Worm (Caenorhabditis elegans) whole organism, L4 larva: ENCODE data around the gene F53F4.1.

Source experiments
- Y5F2A.4 ChIP-seq: fragments of 200-800 bp; sonication (Bioruptor generic); optimal IDR thresholded peaks from 2 replicates; lab custom pipeline; 2018; ENCODE audit warnings: mild to moderate bottlenecking, missing genetic modification characterization, missing compliant biosample characterization
- aha-1 ChIP-seq: fragments of 150-350 bp; peaks from one replicate; lab custom pipeline; 2014; ENCODE audit warnings: missing biosample characterization, missing genetic modification characterization
- ama-1 ChIP-seq: fragments of 150-350 bp; optimal IDR thresholded peaks from 2 replicates; lab custom pipeline; 2014; ENCODE audit warnings: inconsistent platforms, mixed read lengths
- ceh-28 ChIP-seq: fragments of 150-350 bp; optimal IDR thresholded peaks from 2 replicates; lab custom pipeline; 2014; ENCODE audit warnings: missing biosample characterization, missing genetic modification reagents, missing genetic modification characterization
- ceh-32 ChIP-seq: sonication (generic microtip); optimal IDR thresholded peaks from 2 replicates; lab custom pipeline; 2016; ENCODE audit warnings: mild to moderate bottlenecking, missing genetic modification characterization, missing compliant biosample characterization; ENCODE audit not compliant: poor library complexity
- cey-2 ChIP-seq: sonication (generic microtip); optimal IDR thresholded peaks from 3 replicates; lab custom pipeline; 2017; ENCODE audit warnings: missing genetic modification characterization, mild to moderate bottlenecking, missing compliant biosample characterization, antibody characterized with exemption, borderline replicate concordance; ENCODE audit not compliant: insufficient read depth
- ctbp-1 ChIP-seq: fragments of 200-800 bp; sonication (Bioruptor generic); IDR thresholded peaks from 2 replicates; pipeline ENCODE4 v1.3.6; 2022; ENCODE audit warnings: missing genetic modification reagents, missing genetic modification characterization, missing compliant biosample characterization
- daf-16 ChIP-seq, 3 experiments: sonication (generic microtip); optimal IDR thresholded peaks; 2 replicates each; lab custom pipeline; 2016 to 2017; ENCODE audit warnings: missing genetic modification characterization in 3 of 3, missing genetic modification reagents in 3 of 3, mild to moderate bottlenecking in 2 of 3, missing compliant biosample characterization in 2 of 3, missing biosample characterization in 1 of 3, moderate library complexity in 1 of 3
- dmd-6 ChIP-seq: fragments of 200-800 bp; sonication (Bioruptor generic); IDR thresholded peaks from 2 replicates; pipeline ENCODE4 v1.3.6; 2022; ENCODE audit warnings: missing genetic modification reagents, missing genetic modification characterization, missing compliant biosample characterization
- dmd-9 ChIP-seq: fragments of 200-800 bp; sonication (Bioruptor generic); IDR thresholded peaks from 2 replicates; pipeline ENCODE4 v1.3.6; 2022; ENCODE audit warnings: missing genetic modification reagents, missing genetic modification characterization, missing compliant biosample characterization
- dve-1 ChIP-seq: sonication (generic microtip); optimal IDR thresholded peaks from 2 replicates; lab custom pipeline; 2017; ENCODE audit warnings: antibody characterized with exemption, mild to moderate bottlenecking, missing genetic modification characterization, missing compliant biosample characterization; ENCODE audit not compliant: insufficient read depth
- egl-43 ChIP-seq: fragments of 200-800 bp; sonication (Bioruptor generic); IDR thresholded peaks from 2 replicates; pipeline ENCODE4 v1.3.6; 2022; ENCODE audit warnings: missing genetic modification reagents, missing genetic modification characterization, missing compliant biosample characterization
- fos-1 ChIP-seq: fragments of 150-350 bp; optimal IDR thresholded peaks from 2 replicates; lab custom pipeline; 2014; ENCODE audit warnings: missing biosample characterization, missing genetic modification characterization
- gei-8 ChIP-seq: fragments of 200-800 bp; sonication (Bioruptor generic); optimal IDR thresholded peaks from 2 replicates; lab custom pipeline; 2018; ENCODE audit warnings: mild to moderate bottlenecking, missing genetic modification characterization, missing compliant biosample characterization
- hlh-11 ChIP-seq: fragments of 200-800 bp; sonication (Bioruptor generic); optimal IDR thresholded peaks from 2 replicates; lab custom pipeline; 2018; ENCODE audit warnings: mild to moderate bottlenecking, missing genetic modification characterization, missing compliant biosample characterization
- hlh-30 ChIP-seq: sonication (generic microtip); optimal IDR thresholded peaks from 2 replicates; lab custom pipeline; 2017; ENCODE audit warnings: antibody characterized with exemption, mild to moderate bottlenecking, missing genetic modification characterization, missing compliant biosample characterization; ENCODE audit not compliant: insufficient read depth
- lim-7 ChIP-seq: fragments of 200-800 bp; sonication (Bioruptor generic); IDR thresholded peaks from 2 replicates; pipeline ENCODE4 v1.3.6; 2022; ENCODE audit warnings: missing genetic modification characterization, missing compliant biosample characterization
- lin-13 ChIP-seq: fragments of 150-350 bp; optimal IDR thresholded peaks from 2 replicates; lab custom pipeline; 2014; ENCODE audit warnings: missing biosample characterization, missing genetic modification reagents, missing genetic modification characterization
- lin-29 ChIP-seq: fragments of 200-800 bp; sonication (Bioruptor generic); IDR thresholded peaks from 2 replicates; pipeline ENCODE4 v1.3.6; 2022; ENCODE audit warnings: missing genetic modification reagents, missing genetic modification characterization, missing compliant biosample characterization
- lin-38 ChIP-seq: fragments of 200-800 bp; sonication (Bioruptor generic); IDR thresholded peaks from 2 replicates; pipeline ENCODE4 v1.3.6; 2022; ENCODE audit warnings: missing genetic modification reagents, missing genetic modification characterization, missing compliant biosample characterization
- lin-39 ChIP-seq: fragments of 150-350 bp; optimal IDR thresholded peaks from 2 replicates; lab custom pipeline; 2014; ENCODE audit warnings: missing biosample characterization, missing genetic modification reagents, missing genetic modification characterization
- madf-5 ChIP-seq, 2 experiments: fragments of 200-800 bp; sonication (Bioruptor generic); IDR thresholded peaks; 2 replicates each; pipeline ENCODE4 v1.3.6; 2022; ENCODE audit warnings: missing compliant biosample characterization in 2 of 2, missing genetic modification characterization in 2 of 2
- madf-9 ChIP-seq: fragments of 200-800 bp; sonication (Bioruptor generic); conservative IDR thresholded peaks from 2 replicates; pipeline ENCODE4 v1.3.6; 2022; ENCODE audit warnings: missing genetic modification reagents, missing genetic modification characterization, missing compliant biosample characterization
- mep-1 ChIP-seq: fragments of 150-350 bp; sonication (generic microtip); optimal IDR thresholded peaks from 3 replicates; lab custom pipeline; 2014; ENCODE audit warnings: missing biosample characterization, missing genetic modification characterization
- mes-2 ChIP-seq: sonication (generic microtip); optimal IDR thresholded peaks from 2 replicates; lab custom pipeline; 2016; ENCODE audit warnings: missing genotype, mild to moderate bottlenecking, missing genetic modification characterization, missing compliant biosample characterization; ENCODE audit not compliant: poor library complexity, severe bottlenecking
- nhr-111 ChIP-seq: fragments of 200-800 bp; sonication (Bioruptor generic); optimal IDR thresholded peaks from 2 replicates; lab custom pipeline; 2018; ENCODE audit warnings: mild to moderate bottlenecking, missing genetic modification characterization, missing compliant biosample characterization
- nhr-237 ChIP-seq: sonication (generic microtip); optimal IDR thresholded peaks from 2 replicates; lab custom pipeline; 2017; ENCODE audit warnings: missing biosample characterization, missing genetic modification characterization
- nhr-25 ChIP-seq: sonication (generic microtip); optimal IDR thresholded peaks from 2 replicates; lab custom pipeline; 2017; ENCODE audit warnings: missing genetic modification characterization, mild to moderate bottlenecking, missing compliant biosample characterization, antibody characterized with exemption, moderate library complexity, borderline replicate concordance; ENCODE audit not compliant: insufficient read depth
- nhr-28 ChIP-seq: fragments of 150-350 bp; optimal IDR thresholded peaks from 2 replicates; lab custom pipeline; 2014; ENCODE audit warnings: missing biosample characterization, missing genetic modification characterization
- nhr-48 ChIP-seq: sonication (generic microtip); optimal IDR thresholded peaks from 2 replicates; lab custom pipeline; 2016; ENCODE audit warnings: mild to moderate bottlenecking, missing genetic modification characterization, missing compliant biosample characterization
- nhr-6 ChIP-seq: fragments of 150-350 bp; optimal IDR thresholded peaks from 2 replicates; lab custom pipeline; 2014; ENCODE audit warnings: missing biosample characterization, missing genetic modification characterization
- nhr-76 ChIP-seq: fragments of 150-350 bp; optimal IDR thresholded peaks from 2 replicates; lab custom pipeline; 2014; ENCODE audit warnings: missing biosample characterization, missing genetic modification characterization
- pha-4 ChIP-seq, 2 experiments: fragments of 150-350 bp in 1 of 2; fragments of 200-800 bp in 1 of 2; sonication (Bioruptor generic) in 1 of 2; IDR thresholded peaks in 1 of 2; optimal IDR thresholded peaks in 1 of 2; 2 replicates each; pipeline versions ENCODE4 v1.3.6 to Lab custom; 2014 to 2022; ENCODE audit warnings: missing genetic modification characterization in 2 of 2, missing genetic modification reagents in 2 of 2, missing biosample characterization in 1 of 2, missing compliant biosample characterization in 1 of 2
- php-3 ChIP-seq: fragments of 200-800 bp; sonication (Bioruptor generic); IDR thresholded peaks from 2 replicates; pipeline ENCODE4 v1.3.6; 2022; ENCODE audit warnings: missing genetic modification reagents, missing genetic modification characterization, missing compliant biosample characterization
- pqm-1 ChIP-seq: sonication (generic microtip); optimal IDR thresholded peaks from 2 replicates; lab custom pipeline; 2017; ENCODE audit warnings: missing biosample characterization, missing genetic modification characterization
- set-16 ChIP-seq: fragments of 200-800 bp; sonication (Bioruptor generic); IDR thresholded peaks from 2 replicates; pipeline ENCODE4 v1.3.6; 2022; ENCODE audit warnings: missing genetic modification reagents, missing genetic modification characterization, missing compliant biosample characterization
- snpc-4 ChIP-seq: fragments of 150-350 bp; optimal IDR thresholded peaks from 2 replicates; lab custom pipeline; 2014; ENCODE audit warnings: missing biosample characterization, missing genetic modification characterization
- unc-62 ChIP-seq, 3 experiments: fragments of 150-350 bp in 1 of 3; sonication (generic microtip); optimal IDR thresholded peaks in 2 of 3; peaks in 1 of 3; 1 replicate in 1 of 3; 2 replicates in 2 of 3; lab custom pipeline; 2014 to 2017; ENCODE audit warnings: missing biosample characterization in 3 of 3, missing genetic modification characterization in 3 of 3, missing genetic modification reagents in 3 of 3, missing genotype in 1 of 3
- vab-7 ChIP-seq: fragments of 200-800 bp; sonication (Bioruptor generic); IDR thresholded peaks from 2 replicates; pipeline ENCODE4 v1.3.6; 2022; ENCODE audit warnings: missing genetic modification reagents, missing genetic modification characterization, missing compliant biosample characterization
- zfp-3 ChIP-seq: fragments of 200-800 bp; sonication (Bioruptor generic); conservative IDR thresholded peaks from 2 replicates; pipeline ENCODE4 v1.3.6; 2022; ENCODE audit warnings: missing genetic modification reagents, missing genetic modification characterization, missing compliant biosample characterization

Gene F53F4.1

DNA sequence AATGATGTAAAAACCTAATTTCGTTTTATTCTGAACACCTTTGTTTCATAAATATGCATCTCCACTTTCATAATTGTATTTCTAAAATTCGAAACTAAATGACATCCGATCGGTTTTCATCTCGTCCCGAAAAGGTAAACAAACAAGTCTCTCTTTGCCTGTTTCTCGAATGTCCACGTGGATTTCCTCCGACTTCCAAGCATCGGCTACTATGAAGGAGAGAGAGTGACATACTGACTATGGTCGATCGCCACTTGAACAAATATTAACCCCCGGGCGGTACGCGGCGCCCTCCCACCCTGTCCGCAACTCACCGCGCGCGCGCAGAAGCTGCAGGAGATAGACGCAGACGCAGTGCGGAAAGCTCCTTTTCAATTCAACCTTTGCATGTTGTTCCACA is 8.7 kb upstream of the F53F4.1 start:
- TF ChIP-seq madf-9 (GFP tag; lab: Robert Waterston, UW) (0 out of 2 replicates have a peak, but pooled peaks have one; percentile 28), nhr-6 (tag; lab: Kevin White, UChicago) (peak; percentile 10), fos-1 (tag; lab: Kevin White, UChicago) (no peak)

DNA sequence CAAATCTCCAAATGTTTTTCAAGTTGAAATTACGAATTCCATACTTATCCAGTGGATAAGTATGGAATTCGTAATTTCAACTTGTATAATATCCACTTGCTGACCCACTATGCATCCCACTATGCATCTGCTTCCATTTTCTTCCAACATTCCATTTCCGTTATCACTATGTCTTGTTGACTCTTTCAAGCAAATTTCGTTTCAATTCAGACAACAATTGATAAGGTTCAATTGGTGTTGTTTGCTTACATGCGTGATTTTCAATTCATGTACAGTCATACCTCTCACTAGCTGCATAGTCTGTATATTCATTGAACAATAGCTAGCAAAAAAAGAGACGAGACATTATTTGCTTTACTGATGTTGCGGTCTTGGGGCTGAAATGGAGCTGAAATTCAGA is 7.8 kb upstream of the F53F4.1 start:
- no peak for TF ChIP-seq madf-5 (GFP tag; IDR thresholded peaks at IDR 0.05; lab: Robert Waterston, UW)
- peak; percentile 31 for TF ChIP-seq hlh-30 (tag; lab: Kevin White, UChicago)
- no peak for TF ChIP-seq mes-2 (tag; lab: Kevin White, UChicago)
- TF ChIP-seq lin-29 (GFP tag; lab: Robert Waterston, UW): no peak
- TF ChIP-seq fos-1 (tag; lab: Kevin White, UChicago): no peak
- peak; percentile 52 for TF ChIP-seq nhr-28
- peak; percentile 0 for TF ChIP-seq aha-1
- TF ChIP-seq nhr-111 (GFP tag; lab: Kevin White, UChicago): no peak
- TF ChIP-seq egl-43 (GFP tag; lab: Robert Waterston, UW): no peak
- no peak for TF ChIP-seq mep-1 (tag; lab: Kevin White, UChicago)
- peak; percentile 66 for TF ChIP-seq pqm-1 (tag; lab: Kevin White, UChicago)
- peak; percentile 34 for TF ChIP-seq hlh-11 (tag; lab: Kevin White, UChicago)
- no peak for TF ChIP-seq vab-7 (GFP tag; lab: Robert Waterston, UW)
- TF ChIP-seq nhr-6 (tag; lab: Kevin White, UChicago): peak; percentile 36
- no peak for TF ChIP-seq daf-16 (GFP tag; optimal IDR thresholded peaks at IDR 0.05; lab: Kevin White, UChicago)
- peak; percentile 93 for TF ChIP-seq daf-16 (tag; optimal IDR thresholded peaks at IDR 0.05; lab: Kevin White, UChicago)
- no peak for TF ChIP-seq madf-9 (GFP tag; lab: Robert Waterston, UW)
- TF ChIP-seq nhr-237 (tag; lab: Kevin White, UChicago): no peak
- TF ChIP-seq lim-7 (GFP tag; lab: Robert Waterston, UW): no peak
- TF ChIP-seq dmd-9: no peak
- TF ChIP-seq nhr-76 (tag; lab: Kevin White, UChicago): no peak
- TF ChIP-seq dmd-6 (GFP tag; lab: Robert Waterston, UW): 0 out of 2 replicates have a peak, but pooled peaks have one; percentile 24
- TF ChIP-seq ceh-32: no peak
- peak; percentile 40 for TF ChIP-seq dve-1
- no peak for TF ChIP-seq php-3 (GFP tag; lab: Robert Waterston, UW)

DNA sequence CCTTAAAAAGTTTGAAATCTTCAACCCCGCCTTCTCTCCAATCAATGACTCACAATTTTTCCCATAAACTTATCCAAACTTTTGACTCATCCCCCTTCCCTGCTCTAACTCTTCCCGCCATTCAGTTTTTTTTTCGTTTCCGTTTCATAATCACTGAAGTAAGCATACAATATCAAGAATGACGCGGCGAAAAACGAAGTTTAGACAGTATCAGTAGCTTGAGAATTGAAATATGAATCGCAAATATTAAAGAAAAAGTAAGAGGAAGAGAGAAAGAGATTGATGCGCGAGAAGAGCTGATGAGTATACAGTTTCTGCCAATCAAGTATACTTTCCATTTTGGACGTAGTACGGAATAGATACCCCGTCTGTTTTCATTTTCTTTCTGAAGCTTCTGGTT is 7.1 kb upstream of the F53F4.1 start:
- TF ChIP-seq daf-16 (GFP tag; optimal IDR thresholded peaks at IDR 0.05; lab: Kevin White, UChicago): no peak
- TF ChIP-seq daf-16 (tag; optimal IDR thresholded peaks at IDR 0.05; lab: Kevin White, UChicago): peak; percentile 7
- TF ChIP-seq dmd-6 (GFP tag; lab: Robert Waterston, UW): peak; percentile 64; the same call in 1 of the 2 replicates
- no peak for TF ChIP-seq lin-38 (GFP tag; lab: Robert Waterston, UW)
- TF ChIP-seq pqm-1 (tag; lab: Kevin White, UChicago): peak; percentile 58
- TF ChIP-seq lin-39 (tag; lab: Kevin White, UChicago): no peak
- peak; percentile 18 for TF ChIP-seq nhr-28

DNA sequence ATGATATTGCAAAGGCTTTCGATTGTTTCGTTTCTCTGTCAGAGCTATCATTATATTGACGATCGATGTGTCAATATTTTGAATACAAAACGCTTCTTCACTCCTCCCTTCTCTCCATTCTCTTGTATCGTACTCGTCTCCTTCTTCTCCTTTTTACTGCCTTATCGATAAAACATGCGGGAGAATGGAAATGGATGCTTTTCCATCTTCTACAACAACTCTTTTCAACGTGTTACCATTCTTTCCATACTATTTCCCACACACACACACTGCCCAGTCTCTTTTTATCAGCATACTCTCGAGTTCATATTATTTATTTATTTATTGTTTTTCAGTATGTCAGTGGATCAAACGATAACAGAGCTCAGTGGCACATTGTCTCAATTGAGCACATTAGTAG is 5.9 kb upstream of the F53F4.1 start, which contains the start of gene C50B8.6:
C50B8.6 (plus strand) TSS at position 336 of the 400 bp plus-strand sequence.
- TF ChIP-seq lin-13 (GFP tag; lab: Kevin White, UChicago) (no peak), lin-29 (GFP tag; lab: Robert Waterston, UW) (no peak), fos-1 (tag; lab: Kevin White, UChicago) (no peak), nhr-28 (peak; percentile 50), nhr-25 (tag; lab: Kevin White, UChicago) (no peak), nhr-6 (tag; lab: Kevin White, UChicago) (no peak), zfp-3 (GFP tag; lab: Robert Waterston, UW) (no peak), madf-9 (GFP tag; lab: Robert Waterston, UW) (no peak), mep-1 (tag; lab: Kevin White, UChicago) (no peak), snpc-4 (no peak), set-16 (no peak), unc-62 (GFP tag; optimal IDR thresholded peaks at IDR 0.05 in 1 of 2; lab: Kevin White, UChicago) (peak in 1 of 2 experiments; percentile 64), unc-62 (tag; optimal IDR thresholded peaks at IDR 0.05; lab: Kevin White, UChicago) (no peak), gei-8 (no peak), ctbp-1 (no peak), dve-1 (peak; percentile 34), ceh-28 (tag; lab: Kevin White, UChicago) (no peak), aha-1 (no peak), Y5F2A.4 (GFP tag; lab: Kevin White, UChicago) (no peak), egl-43 (GFP tag; lab: Robert Waterston, UW) (no peak), dmd-6 (GFP tag; lab: Robert Waterston, UW) (peak; percentile 41; the same call in 1 of the 2 replicates), hlh-30 (tag; lab: Kevin White, UChicago) (no peak), pha-4 (GFP tag; IDR thresholded peaks at IDR 0.05; lab: Robert Waterston, UW) (no peak), pha-4 (tag; optimal IDR thresholded peaks at IDR 0.05; lab: Kevin White, UChicago) (no peak), nhr-48 (tag; lab: Kevin White, UChicago) (no peak), ama-1 (no peak), cey-2 (tag; lab: Kevin White, UChicago) (no peak)
